Worm (Caenorhabditis elegans) whole organism, L4 larva: ENCODE measurements around the gene srx-125.

Experiments
- D1046.2 ChIP-seq: fragments of 200-800 bp; sonication (Bioruptor generic); IDR thresholded peaks from 2 replicates; pipeline ENCODE4 v1.3.6; 2022; ENCODE audit warnings: missing genetic modification characterization, missing compliant biosample characterization
- F10B5.3 ChIP-seq: sonication (generic microtip); optimal IDR thresholded peaks from 2 replicates; lab custom pipeline; 2016; ENCODE audit warnings: mild to moderate bottlenecking, missing genetic modification characterization, missing compliant biosample characterization
- F26F4.8 ChIP-seq: fragments of 200-800 bp; sonication (Bioruptor generic); conservative IDR thresholded peaks from 2 replicates; pipeline ENCODE4 v1.3.6; 2022; ENCODE audit warnings: missing genetic modification characterization, missing compliant biosample characterization
- R02D3.7 ChIP-seq: fragments of 150-350 bp; sonication (generic microtip); optimal IDR thresholded peaks from 3 replicates; lab custom pipeline; 2014; ENCODE audit warnings: missing biosample characterization, missing genetic modification characterization
- Y5F2A.4 ChIP-seq: fragments of 200-800 bp; sonication (Bioruptor generic); optimal IDR thresholded peaks from 2 replicates; lab custom pipeline; 2018; ENCODE audit warnings: mild to moderate bottlenecking, missing genetic modification characterization, missing compliant biosample characterization
- ZK546.5 ChIP-seq, 2 experiments: sonication (generic microtip); optimal IDR thresholded peaks; 2 replicates each; lab custom pipeline; 2017; ENCODE audit warnings: missing biosample characterization in 2 of 2, missing genetic modification characterization in 2 of 2
- aha-1 ChIP-seq: fragments of 150-350 bp; peaks from one replicate; lab custom pipeline; 2014; ENCODE audit warnings: missing biosample characterization, missing genetic modification characterization
- aly-2 ChIP-seq: sonication (generic microtip); optimal IDR thresholded peaks from 2 replicates; lab custom pipeline; 2018; ENCODE audit warnings: missing biosample characterization, missing genetic modification characterization
- ceh-20 ChIP-seq: fragments of 200-800 bp; sonication (Bioruptor generic); IDR thresholded peaks from 2 replicates; pipeline ENCODE4 v1.3.6; 2022; ENCODE audit warnings: missing genetic modification reagents, missing genetic modification characterization, missing compliant biosample characterization
- ceh-62 ChIP-seq: sonication (generic microtip); optimal IDR thresholded peaks from 2 replicates; lab custom pipeline; 2017; ENCODE audit warnings: missing biosample characterization, missing genetic modification characterization
- ces-1 ChIP-seq: fragments of 150-350 bp; sonication (generic microtip); optimal IDR thresholded peaks from 4 replicates; lab custom pipeline; 2014; ENCODE audit warnings: missing biosample characterization, missing genetic modification reagents, missing genetic modification characterization
- ctbp-1 ChIP-seq: fragments of 200-800 bp; sonication (Bioruptor generic); IDR thresholded peaks from 2 replicates; pipeline ENCODE4 v1.3.6; 2022; ENCODE audit warnings: missing genetic modification reagents, missing genetic modification characterization, missing compliant biosample characterization
- daf-12 ChIP-seq: fragments of 150-350 bp; optimal IDR thresholded peaks from 2 replicates; lab custom pipeline; 2014; ENCODE audit warnings: missing biosample characterization, missing genetic modification reagents, missing genetic modification characterization
- daf-16 ChIP-seq, 3 experiments: sonication (generic microtip); optimal IDR thresholded peaks; 2 replicates each; lab custom pipeline; 2016 to 2017; ENCODE audit warnings: missing genetic modification characterization in 3 of 3, missing genetic modification reagents in 3 of 3, mild to moderate bottlenecking in 2 of 3, missing compliant biosample characterization in 2 of 3, missing biosample characterization in 1 of 3, moderate library complexity in 1 of 3
- daf-19 ChIP-seq: fragments of 200-800 bp; sonication (Bioruptor generic); conservative IDR thresholded peaks from 2 replicates; pipeline ENCODE4 v1.3.6; 2022; ENCODE audit warnings: missing genetic modification characterization, missing compliant biosample characterization
- daf-8 ChIP-seq: fragments of 200-800 bp; sonication (Bioruptor generic); IDR thresholded peaks from 2 replicates; pipeline ENCODE4 v1.3.6; 2022; ENCODE audit warnings: missing genetic modification characterization, missing compliant biosample characterization
- dmd-8 ChIP-seq: fragments of 200-800 bp; sonication (Bioruptor generic); IDR thresholded peaks from 2 replicates; pipeline ENCODE4 v1.3.6; 2022; ENCODE audit warnings: missing genetic modification characterization, missing compliant biosample characterization
- dmd-9 ChIP-seq: fragments of 200-800 bp; sonication (Bioruptor generic); IDR thresholded peaks from 2 replicates; pipeline ENCODE4 v1.3.6; 2022; ENCODE audit warnings: missing genetic modification reagents, missing genetic modification characterization, missing compliant biosample characterization
- egl-27 ChIP-seq: sonication (generic microtip); optimal IDR thresholded peaks from 3 replicates; lab custom pipeline; 2017; ENCODE audit warnings: missing biosample characterization, missing genetic modification reagents, missing genetic modification characterization
- egl-43 ChIP-seq: fragments of 200-800 bp; sonication (Bioruptor generic); IDR thresholded peaks from 2 replicates; pipeline ENCODE4 v1.3.6; 2022; ENCODE audit warnings: missing genetic modification reagents, missing genetic modification characterization, missing compliant biosample characterization
- gei-8 ChIP-seq: fragments of 200-800 bp; sonication (Bioruptor generic); optimal IDR thresholded peaks from 2 replicates; lab custom pipeline; 2018; ENCODE audit warnings: mild to moderate bottlenecking, missing genetic modification characterization, missing compliant biosample characterization
- hlh-11 ChIP-seq: fragments of 200-800 bp; sonication (Bioruptor generic); optimal IDR thresholded peaks from 2 replicates; lab custom pipeline; 2018; ENCODE audit warnings: mild to moderate bottlenecking, missing genetic modification characterization, missing compliant biosample characterization
- hlh-30 ChIP-seq: sonication (generic microtip); optimal IDR thresholded peaks from 2 replicates; lab custom pipeline; 2017; ENCODE audit warnings: antibody characterized with exemption, mild to moderate bottlenecking, missing genetic modification characterization, missing compliant biosample characterization; ENCODE audit not compliant: insufficient read depth
- hmg-1.1 ChIP-seq: fragments of 200-800 bp; sonication (Bioruptor generic); IDR thresholded peaks from 2 replicates; pipeline ENCODE4 v1.3.6; 2022; ENCODE audit warnings: missing genetic modification reagents, missing genetic modification characterization, missing compliant biosample characterization
- lin-1 ChIP-seq: fragments of 200-800 bp; sonication (Bioruptor generic); IDR thresholded peaks from 2 replicates; pipeline ENCODE4 v1.3.6; 2022; ENCODE audit warnings: missing genetic modification reagents, missing genetic modification characterization, missing compliant biosample characterization
- lin-13 ChIP-seq: fragments of 150-350 bp; optimal IDR thresholded peaks from 2 replicates; lab custom pipeline; 2014; ENCODE audit warnings: missing biosample characterization, missing genetic modification reagents, missing genetic modification characterization
- lin-15B ChIP-seq: fragments of 150-350 bp; sonication (generic microtip); optimal IDR thresholded peaks from 3 replicates; lab custom pipeline; 2014; ENCODE audit warnings: missing biosample characterization, missing genetic modification characterization
- lin-39 ChIP-seq: fragments of 150-350 bp; optimal IDR thresholded peaks from 2 replicates; lab custom pipeline; 2014; ENCODE audit warnings: missing biosample characterization, missing genetic modification reagents, missing genetic modification characterization
- lir-3 ChIP-seq: sonication (generic microtip); optimal IDR thresholded peaks from 2 replicates; lab custom pipeline; 2016; ENCODE audit warnings: mild to moderate bottlenecking, missing genetic modification characterization, missing compliant biosample characterization
- mxl-2 ChIP-seq: fragments of 200-800 bp; sonication (Bioruptor generic); conservative IDR thresholded peaks from 2 replicates; pipeline ENCODE4 v1.3.6; 2022; ENCODE audit warnings: missing genetic modification reagents, missing genetic modification characterization, missing compliant biosample characterization
- mxl-3 ChIP-seq: fragments of 200-800 bp; sonication (Bioruptor generic); optimal IDR thresholded peaks from 2 replicates; lab custom pipeline; 2018; ENCODE audit warnings: mild to moderate bottlenecking, missing genetic modification characterization, missing compliant biosample characterization
- nhr-237 ChIP-seq: sonication (generic microtip); optimal IDR thresholded peaks from 2 replicates; lab custom pipeline; 2017; ENCODE audit warnings: missing biosample characterization, missing genetic modification characterization
- nhr-41 ChIP-seq: fragments of 200-800 bp; sonication (Bioruptor generic); IDR thresholded peaks from 2 replicates; pipeline ENCODE4 v1.3.6; 2022; ENCODE audit warnings: missing genetic modification reagents, missing genetic modification characterization, missing compliant biosample characterization
- nhr-6 ChIP-seq: fragments of 150-350 bp; optimal IDR thresholded peaks from 2 replicates; lab custom pipeline; 2014; ENCODE audit warnings: missing biosample characterization, missing genetic modification characterization
- nhr-77 ChIP-seq: fragments of 150-350 bp; optimal IDR thresholded peaks from 2 replicates; lab custom pipeline; 2014; ENCODE audit warnings: missing biosample characterization, missing genetic modification characterization
- pha-4 ChIP-seq, 2 experiments: fragments of 150-350 bp in 1 of 2; fragments of 200-800 bp in 1 of 2; sonication (Bioruptor generic) in 1 of 2; IDR thresholded peaks in 1 of 2; optimal IDR thresholded peaks in 1 of 2; 2 replicates each; pipeline versions ENCODE4 v1.3.6 to Lab custom; 2014 to 2022; ENCODE audit warnings: missing genetic modification characterization in 2 of 2, missing genetic modification reagents in 2 of 2, missing biosample characterization in 1 of 2, missing compliant biosample characterization in 1 of 2
- pqm-1 ChIP-seq: sonication (generic microtip); optimal IDR thresholded peaks from 2 replicates; lab custom pipeline; 2017; ENCODE audit warnings: missing biosample characterization, missing genetic modification characterization
- sdz-12 ChIP-seq: fragments of 200-800 bp; sonication (Bioruptor generic); optimal IDR thresholded peaks from 2 replicates; lab custom pipeline; 2018; ENCODE audit warnings: mild to moderate bottlenecking, missing genetic modification characterization, missing compliant biosample characterization
- set-16 ChIP-seq: fragments of 200-800 bp; sonication (Bioruptor generic); IDR thresholded peaks from 2 replicates; pipeline ENCODE4 v1.3.6; 2022; ENCODE audit warnings: missing genetic modification reagents, missing genetic modification characterization, missing compliant biosample characterization
- skn-1 ChIP-seq: fragments of 150-350 bp; optimal IDR thresholded peaks from 2 replicates; lab custom pipeline; 2014; ENCODE audit warnings: missing biosample characterization, missing genetic modification characterization
- spr-3 ChIP-seq: fragments of 200-800 bp; sonication (Bioruptor generic); optimal IDR thresholded peaks from 2 replicates; lab custom pipeline; 2018; ENCODE audit warnings: mild to moderate bottlenecking, missing genetic modification characterization, missing compliant biosample characterization
- unc-62 ChIP-seq, 3 experiments: fragments of 150-350 bp in 1 of 3; sonication (generic microtip); optimal IDR thresholded peaks in 2 of 3; peaks in 1 of 3; 1 replicate in 1 of 3; 2 replicates in 2 of 3; lab custom pipeline; 2014 to 2017; ENCODE audit warnings: missing biosample characterization in 3 of 3, missing genetic modification characterization in 3 of 3, missing genetic modification reagents in 3 of 3, missing genotype in 1 of 3
- vab-7 ChIP-seq: fragments of 200-800 bp; sonication (Bioruptor generic); IDR thresholded peaks from 2 replicates; pipeline ENCODE4 v1.3.6; 2022; ENCODE audit warnings: missing genetic modification reagents, missing genetic modification characterization, missing compliant biosample characterization
- zfp-3 ChIP-seq: fragments of 200-800 bp; sonication (Bioruptor generic); conservative IDR thresholded peaks from 2 replicates; pipeline ENCODE4 v1.3.6; 2022; ENCODE audit warnings: missing genetic modification reagents, missing genetic modification characterization, missing compliant biosample characterization
- zip-2 ChIP-seq: fragments of 150-350 bp; optimal IDR thresholded peaks from 2 replicates; lab custom pipeline; 2014; ENCODE audit warnings: missing biosample characterization, missing genetic modification characterization

The srx-125 gene

DNA sequence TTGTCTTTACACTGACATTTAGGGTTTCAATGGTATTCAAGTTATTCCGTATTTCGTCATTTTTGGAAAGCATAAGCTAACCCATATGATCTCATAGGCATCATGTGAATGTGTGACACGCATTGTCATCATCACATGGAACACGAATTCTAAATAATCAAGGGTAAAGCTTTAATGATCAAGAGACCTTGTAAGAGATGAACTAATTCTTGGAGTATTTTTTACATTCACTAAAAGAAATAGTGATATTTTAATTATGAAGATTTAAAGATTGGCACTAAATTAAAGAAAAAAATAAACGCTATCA lies 44.8 kb downstream of the srx-125 start:
- no peak for TF ChIP-seq Y5F2A.4 (GFP tag; lab: Kevin White, UChicago)
- peak; percentile 78 for TF ChIP-seq hlh-30
- TF ChIP-seq, all 104 proteins: peak for 1

DNA sequence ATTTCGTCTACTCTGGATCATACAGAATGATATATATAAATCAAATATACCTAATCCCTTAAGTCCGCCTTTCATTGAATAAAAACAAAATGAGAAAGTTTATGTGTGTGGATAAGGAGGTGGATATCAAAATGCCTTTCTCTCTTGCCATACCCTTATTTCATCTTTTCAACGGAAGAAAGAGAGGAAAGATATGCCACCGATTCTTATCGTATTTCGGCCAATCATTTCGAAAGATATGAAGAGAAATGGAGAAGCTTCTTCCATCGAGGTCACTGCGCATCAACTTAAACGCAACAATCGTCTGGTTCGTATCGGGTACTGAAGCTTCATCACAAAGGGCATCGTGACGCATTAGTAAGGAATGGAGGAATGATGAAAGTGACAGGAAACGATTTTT lies 46.2 kb downstream of the srx-125 start:
- no peak for TF ChIP-seq zfp-3 (GFP tag; lab: Robert Waterston, UW)
- TF ChIP-seq sdz-12 (GFP tag; lab: Kevin White, UChicago): no peak
- TF ChIP-seq egl-27 (tag; lab: Kevin White, UChicago): no peak
- no peak for TF ChIP-seq ceh-20 (GFP tag; lab: Robert Waterston, UW)
- no peak for TF ChIP-seq mxl-3
- TF ChIP-seq aly-2: no peak
- TF ChIP-seq spr-3: no peak
- TF ChIP-seq nhr-41 (GFP tag; lab: Robert Waterston, UW): no peak
- no peak for TF ChIP-seq dmd-9 (GFP tag; lab: Robert Waterston, UW)
- no peak for TF ChIP-seq daf-8 (GFP tag; lab: Robert Waterston, UW)
- no peak for TF ChIP-seq zip-2 (tag; lab: Kevin White, UChicago)
- no peak for TF ChIP-seq dmd-8 (GFP tag; lab: Robert Waterston, UW)
- TF ChIP-seq hlh-11: no peak
- TF ChIP-seq skn-1 (tag; lab: Kevin White, UChicago): no peak
- no peak for TF ChIP-seq lin-13 (GFP tag; lab: Kevin White, UChicago)
- no peak for TF ChIP-seq mxl-2 (GFP tag; lab: Robert Waterston, UW)

DNA sequence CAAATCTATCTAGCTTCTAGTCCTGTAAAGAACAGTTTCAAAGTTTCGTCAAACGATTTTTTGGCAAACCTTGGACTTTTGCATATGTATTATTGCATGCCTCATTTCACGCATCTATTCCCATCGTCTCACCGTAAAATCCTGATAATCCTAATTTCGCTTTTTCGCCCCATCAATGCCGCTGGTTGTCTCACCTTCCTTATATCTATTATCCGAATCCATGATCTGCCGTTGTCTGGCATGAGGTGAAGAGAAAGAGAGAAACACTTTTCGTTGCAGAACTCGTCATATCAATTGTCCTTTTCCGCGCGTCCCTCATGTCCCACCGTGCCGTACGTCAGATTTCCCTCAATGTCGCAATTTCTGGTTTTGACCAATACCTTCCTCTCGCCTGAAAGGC lies 47.5 kb downstream of the srx-125 start, which contains the start of gene cut-2:
TSS of gene cut-2 (plus strand) at position 365 of the 400 bp plus-strand sequence.
- no peak for TF ChIP-seq hlh-30
- no peak for TF ChIP-seq D1046.2 (GFP tag; lab: Robert Waterston, UW)
- no peak for TF ChIP-seq mxl-2 (GFP tag; lab: Robert Waterston, UW)
- peak; percentile 8 for TF ChIP-seq hlh-11
- TF ChIP-seq mxl-3: peak; percentile 63
- no peak for TF ChIP-seq dmd-9 (GFP tag; lab: Robert Waterston, UW)
- TF ChIP-seq pqm-1 (tag; lab: Kevin White, UChicago): no peak
- TF ChIP-seq, all 104 proteins: peak for 2

DNA sequence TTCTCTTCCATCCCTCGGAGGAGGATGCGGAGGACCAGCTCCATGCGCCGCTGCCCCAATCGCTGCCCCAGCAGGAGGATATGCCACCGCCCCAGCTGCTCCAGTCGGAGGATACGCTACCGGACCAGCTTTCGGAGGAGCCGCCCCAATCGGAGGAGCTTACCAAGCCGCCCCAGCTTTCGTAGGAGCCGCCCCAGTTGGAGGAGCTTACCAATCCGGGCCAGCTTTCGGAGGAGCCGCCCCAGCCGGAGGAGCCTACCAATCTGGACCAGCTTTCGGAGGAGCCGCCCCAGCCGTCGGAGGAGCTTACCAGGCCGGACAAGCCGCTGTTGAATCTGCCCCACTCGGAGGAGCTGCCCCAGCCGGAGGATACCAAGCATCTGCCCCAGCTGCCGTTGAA lies 48.3 kb downstream of the srx-125 start:
- TF ChIP-seq daf-16 (GFP tag; optimal IDR thresholded peaks at IDR 0.05; lab: Kevin White, UChicago): no peak
- TF ChIP-seq daf-16 (tag; optimal IDR thresholded peaks at IDR 0.05; lab: Kevin White, UChicago): no peak
- 0 out of 2 replicates have a peak, but pooled peaks have one; percentile 40 for TF ChIP-seq dmd-9 (GFP tag; lab: Robert Waterston, UW)
- 0 out of 2 replicates have a peak, but pooled peaks have one; percentile 20 for TF ChIP-seq ctbp-1 (GFP tag; lab: Robert Waterston, UW)
- no peak for TF ChIP-seq ceh-62 (tag; lab: Kevin White, UChicago)
- TF ChIP-seq F10B5.3 (tag; lab: Kevin White, UChicago): peak; percentile 6
- no peak for TF ChIP-seq nhr-6 (tag; lab: Kevin White, UChicago)
- no peak for TF ChIP-seq R02D3.7 (tag; lab: Kevin White, UChicago)
- peak; percentile 29 for TF ChIP-seq gei-8 (GFP tag; lab: Kevin White, UChicago)
- TF ChIP-seq ZK546.5 (tag; optimal IDR thresholded peaks at IDR 0.05; lab: Kevin White, UChicago): no peak
- TF ChIP-seq aha-1 (tag; lab: Kevin White, UChicago): peak; percentile 89
- TF ChIP-seq set-16: peak; percentile 99
- no peak for TF ChIP-seq pqm-1 (tag; lab: Kevin White, UChicago)
- TF ChIP-seq hmg-1.1 (GFP tag; lab: Robert Waterston, UW): 0 out of 2 replicates have a peak, but pooled peaks have one; percentile 43
- no peak for TF ChIP-seq daf-19 (GFP tag; lab: Robert Waterston, UW)
- no peak for TF ChIP-seq egl-43 (GFP tag; lab: Robert Waterston, UW)
- TF ChIP-seq nhr-237: no peak
- no peak for TF ChIP-seq zip-2 (tag; lab: Kevin White, UChicago)
- TF ChIP-seq F26F4.8 (GFP tag; lab: Robert Waterston, UW): no peak
- no peak for TF ChIP-seq nhr-77
- TF ChIP-seq vab-7 (GFP tag; lab: Robert Waterston, UW): no peak
- TF ChIP-seq lin-15B (tag; lab: Kevin White, UChicago): no peak
- TF ChIP-seq lin-1 (GFP tag; lab: Robert Waterston, UW): no peak
- no peak for TF ChIP-seq ces-1 (GFP tag; lab: Kevin White, UChicago)
- TF ChIP-seq lir-3 (tag; lab: Kevin White, UChicago): no peak
- TF ChIP-seq D1046.2 (GFP tag; lab: Robert Waterston, UW): no peak
- TF ChIP-seq pha-4 (GFP tag; IDR thresholded peaks at IDR 0.05; lab: Robert Waterston, UW): peak; percentile 70; the same call in 1 of the 2 replicates
- TF ChIP-seq pha-4 (tag; optimal IDR thresholded peaks at IDR 0.05; lab: Kevin White, UChicago): no peak
- TF ChIP-seq lin-39 (tag; lab: Kevin White, UChicago): no peak
- no peak for TF ChIP-seq unc-62 (GFP tag; optimal IDR thresholded peaks at IDR 0.05 in 1 of 2; lab: Kevin White, UChicago)
- TF ChIP-seq unc-62 (tag; optimal IDR thresholded peaks at IDR 0.05; lab: Kevin White, UChicago): no peak
- TF ChIP-seq daf-12 (tag; lab: Kevin White, UChicago): no peak
